Worm (Caenorhabditis elegans) whole organism, young adult: Measurements from ENCODE around the gene rcan-1.

Experiments used
- Y53F4B.3 ChIP-seq: fragments of 200-800 bp; sonication (Bioruptor generic); IDR thresholded peaks from 2 replicates; pipeline ENCODE4 v1.3.6; 2022; ENCODE audit warnings: missing genetic modification reagents, missing genetic modification characterization, missing compliant biosample characterization
- bed-1 ChIP-seq: fragments of 200-800 bp; sonication (Bioruptor generic); IDR thresholded peaks from 2 replicates; pipeline ENCODE4 v1.3.6; 2022; ENCODE audit warnings: missing genetic modification reagents, missing genetic modification characterization, missing compliant biosample characterization
- hmg-20 ChIP-seq: fragments of 200-800 bp; sonication (Bioruptor generic); IDR thresholded peaks from 2 replicates; pipeline ENCODE4 v1.3.6; 2022; ENCODE audit warnings: missing genetic modification reagents, missing genetic modification characterization, missing compliant biosample characterization
- let-607 ChIP-seq, 2 experiments: fragments of 200-800 bp in 1 of 2; sonication (Bioruptor generic) in 1 of 2; sonication (generic microtip) in 1 of 2; optimal IDR thresholded peaks; 2 replicates each; lab custom pipeline; 2016 to 2018; ENCODE audit warnings: mild to moderate bottlenecking in 2 of 2, missing compliant biosample characterization in 2 of 2, missing genetic modification characterization in 2 of 2, moderate library complexity in 2 of 2, missing genotype in 1 of 2
- lin-35 ChIP-seq, 3 experiments: fragments of 150-350 bp in 2 of 3; sonication (generic microtip) in 1 of 3; optimal IDR thresholded peaks; 2 replicates each; lab custom pipeline; 2014 to 2018; ENCODE audit warnings: missing biosample characterization in 3 of 3, missing genetic modification characterization in 3 of 3, missing genetic modification reagents in 3 of 3
- lsy-27 ChIP-seq: sonication (generic microtip); optimal IDR thresholded peaks from 2 replicates; lab custom pipeline; 2017; ENCODE audit warnings: missing genetic modification characterization, mild to moderate bottlenecking, missing compliant biosample characterization, antibody characterized with exemption, missing genotype, borderline replicate concordance; ENCODE audit not compliant: insufficient read depth
- mxl-1 ChIP-seq: sonication (generic microtip); optimal IDR thresholded peaks from 2 replicates; lab custom pipeline; 2016; ENCODE audit warnings: missing genetic modification characterization, missing compliant biosample characterization
- pha-4 ChIP-seq: fragments of 150-350 bp; sonication (generic microtip); optimal IDR thresholded peaks from 2 replicates; lab custom pipeline; 2014; ENCODE audit warnings: missing biosample characterization, missing genetic modification reagents, missing genetic modification characterization
- snpc-4 ChIP-seq, 5 experiments: fragments of 150-350 bp in 1 of 5; sonication (generic microtip) in 4 of 5; optimal IDR thresholded peaks; 2 replicates each; lab custom pipeline; 2014 to 2018; ENCODE audit warnings: missing genetic modification characterization in 5 of 5, missing biosample characterization in 3 of 5, antibody characterized with exemption in 2 of 5, mild to moderate bottlenecking in 2 of 5, missing compliant biosample characterization in 2 of 5, missing genotype in 2 of 5, moderate library complexity in 2 of 5, missing genetic modification reagents in 1 of 5
- zfh-2 ChIP-seq: fragments of 200-800 bp; sonication (Bioruptor generic); conservative IDR thresholded peaks from 2 replicates; pipeline ENCODE4 v1.3.6; 2022; ENCODE audit warnings: missing genetic modification reagents, missing genetic modification characterization, missing compliant biosample characterization
- ztf-28 ChIP-seq: fragments of 200-800 bp; sonication (Bioruptor generic); IDR thresholded peaks from 2 replicates; pipeline ENCODE4 v1.3.6; 2022; ENCODE audit warnings: missing genetic modification reagents, missing genetic modification characterization, missing compliant biosample characterization

DNA sequence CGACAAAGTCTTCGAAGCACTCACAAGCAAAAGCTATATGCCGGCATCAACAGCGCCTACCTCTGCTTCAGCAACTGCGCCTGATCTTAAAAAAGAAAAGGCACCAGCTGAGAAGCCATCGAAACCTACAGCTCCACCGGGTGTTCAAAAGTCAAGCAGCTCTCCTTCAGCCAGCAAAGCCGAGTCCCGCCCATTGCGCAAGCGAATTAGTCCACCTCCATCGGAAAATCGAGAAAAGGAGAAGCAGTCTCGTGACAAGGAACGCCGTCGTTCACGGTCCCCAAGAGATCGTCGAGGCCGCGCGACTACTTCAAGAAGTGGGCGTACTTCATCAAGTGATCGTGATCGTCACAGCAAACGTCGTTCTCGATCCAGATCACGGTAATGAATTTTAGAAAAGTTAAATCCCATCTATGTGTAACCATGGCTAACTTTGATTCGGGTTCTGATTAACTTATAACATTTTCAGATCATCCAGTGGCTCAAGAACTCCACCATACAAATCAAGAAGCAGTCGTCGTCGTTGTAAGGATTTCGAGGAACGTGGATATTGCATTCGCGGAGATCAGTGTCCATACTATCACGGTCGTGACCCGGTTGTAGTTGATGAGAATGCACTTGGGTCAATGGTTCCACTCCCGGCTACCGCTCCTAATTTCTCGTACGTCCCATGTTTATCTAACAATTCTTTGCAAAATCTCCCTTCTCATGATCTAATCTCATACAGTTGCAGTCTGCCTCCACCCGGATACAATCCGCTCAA, 28.2 kb upstream of the rcan-1 start:
- TF ChIP-seq mxl-1 (tag; lab: Kevin White, UChicago) (no peak), zfh-2 (peak; percentile 58; the same call in 1 of the 2 replicates), pha-4 (tag; lab: Kevin White, UChicago) (no peak), ztf-28 (no peak), snpc-4 (GFP tag; optimal IDR thresholded peaks at IDR 0.05; lab: Kevin White, UChicago) (no peak), snpc-4 (tag; optimal IDR thresholded peaks at IDR 0.05; lab: Kevin White, UChicago) (no peak), lin-35 (GFP tag; optimal IDR thresholded peaks at IDR 0.05; lab: Kevin White, UChicago) (no peak), lsy-27 (tag; lab: Kevin White, UChicago) (no peak), hmg-20 (GFP tag; lab: Robert Waterston, UW) (no peak), Y53F4B.3 (GFP tag; lab: Robert Waterston, UW) (no peak), bed-1 (GFP tag; lab: Robert Waterston, UW) (no peak), let-607 (tag; optimal IDR thresholded peaks at IDR 0.05; lab: Kevin White, UChicago) (no peak)
